Fruit fly (Drosophila melanogaster): ENCODE results near the gene CG15638.

dm6 chr2L:13532524-13532923, 3.1 kb downstream of the CG15638 start, which contains the start of gene CG33645:
- TF ChIP-seq Pif1B (GFP tag; optimal IDR thresholded peaks at IDR 0.05) = no peak
- no peak for TF ChIP-seq CG15710 (tag; optimal IDR thresholded peaks at IDR 0.05)
- TF ChIP-seq CG10348 (GFP tag; IDR thresholded peaks at IDR 0.05) = no peak
- no peak for TF ChIP-seq CG32121 (GFP tag; IDR thresholded peaks at IDR 0.05)
- no peak for TF ChIP-seq fd96Ca (GFP tag; IDR thresholded peaks at IDR 0.05)

All from whole organism, pupa.